Worm (Caenorhabditis elegans) whole organism, late embryonic: ENCODE results near the gene C02F12.5.

ENCODE experiments used
- C08G9.2 ChIP-seq: sonication (generic microtip); optimal IDR thresholded peaks from 2 replicates; lab custom pipeline; 2016; ENCODE audit warnings: mild to moderate bottlenecking, missing genetic modification characterization, moderate library complexity, missing compliant biosample characterization
- C38D4.7 ChIP-seq: fragments of 200-800 bp; sonication (Bioruptor generic); optimal IDR thresholded peaks from 2 replicates; lab custom pipeline; 2018; ENCODE audit warnings: mild to moderate bottlenecking, missing genetic modification characterization, moderate library complexity, missing compliant biosample characterization
- K02D7.2 ChIP-seq: sonication (generic microtip); optimal IDR thresholded peaks from 2 replicates; lab custom pipeline; 2017; ENCODE audit warnings: mild to moderate bottlenecking, missing genetic modification characterization, missing compliant biosample characterization
- K09A11.1 ChIP-seq: sonication (generic microtip); optimal IDR thresholded peaks from 2 replicates; lab custom pipeline; 2017; ENCODE audit warnings: antibody characterized with exemption, mild to moderate bottlenecking, missing genetic modification characterization, missing compliant biosample characterization; ENCODE audit not compliant: insufficient read depth
- T23F11.4 ChIP-seq: fragments of 200-800 bp; sonication (Bioruptor generic); optimal IDR thresholded peaks from 2 replicates; lab custom pipeline; 2018; ENCODE audit warnings: mild to moderate bottlenecking, missing genetic modification characterization, missing compliant biosample characterization
- Y22D7AL.16 ChIP-seq: sonication (generic microtip); optimal IDR thresholded peaks from 2 replicates; lab custom pipeline; 2016; ENCODE audit warnings: missing genetic modification characterization, missing compliant biosample characterization
- ama-1 ChIP-seq: fragments of 150-350 bp; optimal IDR thresholded peaks from 2 replicates; lab custom pipeline; 2014
- ceh-14 ChIP-seq: sonication (generic microtip); optimal IDR thresholded peaks from 2 replicates; lab custom pipeline; 2016; ENCODE audit warnings: missing genotype, missing genetic modification characterization, missing compliant biosample characterization
- ceh-18 ChIP-seq: sonication (generic microtip); optimal IDR thresholded peaks from 2 replicates; lab custom pipeline; 2016; ENCODE audit warnings: missing genetic modification characterization, missing compliant biosample characterization
- ceh-22 ChIP-seq: sonication (generic microtip); optimal IDR thresholded peaks from 2 replicates; lab custom pipeline; 2017; ENCODE audit warnings: missing biosample characterization, missing genetic modification characterization
- ceh-24 ChIP-seq: sonication (generic microtip); optimal IDR thresholded peaks from 2 replicates; lab custom pipeline; 2016; ENCODE audit warnings: mild to moderate bottlenecking, missing genetic modification characterization, missing compliant biosample characterization
- ceh-30 ChIP-seq: fragments of 150-350 bp; optimal IDR thresholded peaks from 2 replicates; lab custom pipeline; 2014; ENCODE audit warnings: missing biosample characterization, missing genetic modification characterization
- ceh-6 ChIP-seq: fragments of 200-800 bp; sonication (Bioruptor generic); optimal IDR thresholded peaks from 2 replicates; lab custom pipeline; 2018; ENCODE audit warnings: mild to moderate bottlenecking, missing genetic modification characterization, missing compliant biosample characterization
- ceh-9 ChIP-seq: sonication (generic microtip); optimal IDR thresholded peaks from 2 replicates; lab custom pipeline; 2016; ENCODE audit warnings: mild to moderate bottlenecking, missing genetic modification characterization, inconsistent platforms, missing compliant biosample characterization
- che-1 ChIP-seq: sonication (generic microtip); optimal IDR thresholded peaks from 2 replicates; lab custom pipeline; 2016; ENCODE audit warnings: mild to moderate bottlenecking, missing genetic modification characterization, missing compliant biosample characterization
- dmd-4 ChIP-seq: sonication (generic microtip); optimal IDR thresholded peaks from 2 replicates; lab custom pipeline; 2016; ENCODE audit warnings: borderline replicate concordance, missing genetic modification characterization, missing compliant biosample characterization
- dve-1 ChIP-seq: sonication (generic microtip); optimal IDR thresholded peaks from 2 replicates; lab custom pipeline; 2017; ENCODE audit warnings: antibody characterized with exemption, mild to moderate bottlenecking, missing genetic modification characterization, missing compliant biosample characterization
- elt-2 ChIP-seq: sonication (generic microtip); optimal IDR thresholded peaks from 2 replicates; lab custom pipeline; 2016; ENCODE audit warnings: missing genetic modification reagents, missing genetic modification characterization, missing compliant biosample characterization
- elt-4 ChIP-seq: sonication (generic microtip); optimal IDR thresholded peaks from 2 replicates; lab custom pipeline; 2016; ENCODE audit warnings: missing genetic modification characterization, missing compliant biosample characterization
- ets-4 ChIP-seq: sonication (generic microtip); optimal IDR thresholded peaks from 2 replicates; lab custom pipeline; 2016; ENCODE audit warnings: missing genetic modification characterization, missing compliant biosample characterization
- eyg-1 ChIP-seq: sonication (generic microtip); optimal IDR thresholded peaks from 2 replicates; lab custom pipeline; 2016; ENCODE audit warnings: missing genotype, missing genetic modification characterization, missing compliant biosample characterization
- fax-1 ChIP-seq: sonication (generic microtip); optimal IDR thresholded peaks from 2 replicates; lab custom pipeline; 2016; ENCODE audit warnings: missing genotype, missing genetic modification characterization, missing compliant biosample characterization
- fkh-10 ChIP-seq: fragments of 150-350 bp; optimal IDR thresholded peaks from 2 replicates; lab custom pipeline; 2014; ENCODE audit warnings: missing biosample characterization, missing genetic modification reagents, missing genetic modification characterization
- fkh-6 ChIP-seq: sonication (generic microtip); optimal IDR thresholded peaks from 2 replicates; lab custom pipeline; 2016; ENCODE audit warnings: missing genetic modification characterization, missing compliant biosample characterization
- hlh-13 ChIP-seq: fragments of 200-800 bp; sonication (Bioruptor generic); optimal IDR thresholded peaks from 2 replicates; lab custom pipeline; 2018; ENCODE audit warnings: mild to moderate bottlenecking, missing genetic modification characterization, missing compliant biosample characterization
- hlh-15 ChIP-seq: sonication (generic microtip); optimal IDR thresholded peaks from 2 replicates; lab custom pipeline; 2016; ENCODE audit warnings: missing genetic modification characterization, missing compliant biosample characterization
- hlh-30 ChIP-seq: sonication (generic microtip); optimal IDR thresholded peaks from 2 replicates; lab custom pipeline; 2017; ENCODE audit warnings: antibody characterized with exemption, missing genetic modification characterization, missing compliant biosample characterization; ENCODE audit not compliant: insufficient read depth
- hlh-6 ChIP-seq: sonication (generic microtip); optimal IDR thresholded peaks from 2 replicates; lab custom pipeline; 2016; ENCODE audit warnings: missing genotype, missing genetic modification characterization, missing compliant biosample characterization
- mec-3 ChIP-seq: sonication (generic microtip); optimal IDR thresholded peaks from 2 replicates; lab custom pipeline; 2016; ENCODE audit warnings: borderline replicate concordance, missing genetic modification characterization, missing compliant biosample characterization
- nfya-1 ChIP-seq: sonication (generic microtip); optimal IDR thresholded peaks from 2 replicates; lab custom pipeline; 2017; ENCODE audit warnings: missing genetic modification characterization, mild to moderate bottlenecking, missing compliant biosample characterization, antibody characterized with exemption, moderate library complexity
- nhr-11 ChIP-seq: fragments of 150-350 bp; optimal IDR thresholded peaks from 2 replicates; lab custom pipeline; 2014; ENCODE audit warnings: missing biosample characterization, missing genetic modification characterization
- pag-3 ChIP-seq: sonication (generic microtip); optimal IDR thresholded peaks from 2 replicates; lab custom pipeline; 2016; ENCODE audit warnings: missing compliant biosample characterization, missing genetic modification characterization, borderline replicate concordance
- pax-1 ChIP-seq: fragments of 150-350 bp; optimal IDR thresholded peaks from 2 replicates; lab custom pipeline; 2014; ENCODE audit warnings: missing biosample characterization, missing genetic modification characterization
- pha-2 ChIP-seq: sonication (generic microtip); optimal IDR thresholded peaks from 2 replicates; lab custom pipeline; 2017; ENCODE audit warnings: mild to moderate bottlenecking, missing genetic modification characterization, missing compliant biosample characterization
- pqm-1 ChIP-seq: sonication (generic microtip); optimal IDR thresholded peaks from 2 replicates; lab custom pipeline; 2016; ENCODE audit warnings: missing genetic modification characterization, missing compliant biosample characterization
- pros-1 ChIP-seq: fragments of 150-350 bp; optimal IDR thresholded peaks from 2 replicates; lab custom pipeline; 2014; ENCODE audit warnings: missing biosample characterization, missing genetic modification reagents, missing genetic modification characterization
- rnt-1 ChIP-seq: sonication (generic microtip); optimal IDR thresholded peaks from 2 replicates; lab custom pipeline; 2016; ENCODE audit warnings: missing genetic modification characterization, missing compliant biosample characterization
- sox-4 ChIP-seq: sonication (generic microtip); optimal IDR thresholded peaks from 2 replicates; lab custom pipeline; 2017; ENCODE audit warnings: mild to moderate bottlenecking, missing genetic modification characterization, inconsistent platforms, missing compliant biosample characterization
- syd-9 ChIP-seq: sonication (generic microtip); optimal IDR thresholded peaks from 2 replicates; lab custom pipeline; 2016; ENCODE audit warnings: mild to moderate bottlenecking, missing genetic modification characterization, moderate library complexity, missing compliant biosample characterization
- ttx-3 ChIP-seq: sonication (generic microtip); optimal IDR thresholded peaks from 2 replicates; lab custom pipeline; 2016; ENCODE audit warnings: missing genetic modification reagents, missing genetic modification characterization, missing compliant biosample characterization
- unc-42 ChIP-seq: sonication (generic microtip); optimal IDR thresholded peaks from 2 replicates; lab custom pipeline; 2016; ENCODE audit warnings: missing genotype, missing genetic modification characterization, missing compliant biosample characterization
- unc-55 ChIP-seq: sonication (generic microtip); optimal IDR thresholded peaks from 2 replicates; lab custom pipeline; 2017; ENCODE audit warnings: missing biosample characterization, missing genetic modification reagents, missing genetic modification characterization
- unc-86 ChIP-seq: sonication (generic microtip); optimal IDR thresholded peaks from 2 replicates; lab custom pipeline; 2016; ENCODE audit warnings: missing genetic modification characterization, missing compliant biosample characterization
- ztf-16 ChIP-seq: sonication (generic microtip); optimal IDR thresholded peaks from 2 replicates; lab custom pipeline; 2017; ENCODE audit warnings: missing genetic modification characterization, missing compliant biosample characterization

The C02F12.5 gene

ce11 chrX:3694172-3694571 lies 22.3 kb upstream of the C02F12.5 start (continued):
- TF ChIP-seq syd-9 (tag; lab: Kevin White, UChicago) (no peak), ceh-22 (tag; lab: Kevin White, UChicago) (peak; percentile 32), elt-2 (tag; lab: Kevin White, UChicago) (peak; percentile 28), nhr-11 (tag; lab: Kevin White, UChicago) (no peak), T23F11.4 (GFP tag; lab: Kevin White, UChicago) (no peak), unc-86 (tag; lab: Kevin White, UChicago) (no peak), ets-4 (tag; lab: Kevin White, UChicago) (no peak), hlh-15 (tag; lab: Kevin White, UChicago) (no peak), dve-1 (tag; lab: Kevin White, UChicago) (no peak), fax-1 (no peak), ceh-6 (GFP tag; lab: Kevin White, UChicago) (no peak), hlh-13 (no peak), ceh-18 (tag; lab: Kevin White, UChicago) (peak; percentile 51), ceh-14 (no peak), C08G9.2 (peak; percentile 33), K02D7.2 (no peak), eyg-1 (tag; lab: Kevin White, UChicago) (no peak), hlh-6 (peak; percentile 2), nfya-1 (peak; percentile 56), hlh-30 (tag; lab: Kevin White, UChicago) (no peak), sox-4 (tag; lab: Kevin White, UChicago) (no peak), ama-1 (no peak), ztf-16 (tag; lab: Kevin White, UChicago) (no peak), fkh-10 (GFP tag; lab: Kevin White, UChicago) (no peak), dmd-4 (tag; lab: Kevin White, UChicago) (peak; percentile 18), ttx-3 (no peak), Y22D7AL.16 (tag; lab: Kevin White, UChicago) (no peak), pag-3 (tag; lab: Kevin White, UChicago) (no peak), pros-1 (tag; lab: Kevin White, UChicago) (no peak), fkh-6 (tag; lab: Kevin White, UChicago) (no peak), C38D4.7 (GFP tag; lab: Kevin White, UChicago) (no peak), unc-42 (tag; lab: Kevin White, UChicago) (peak; percentile 38), pqm-1 (tag; lab: Kevin White, UChicago) (no peak), pha-2 (tag; lab: Kevin White, UChicago) (peak; percentile 9), ceh-30 (tag; lab: Kevin White, UChicago) (no peak), rnt-1 (peak; percentile 39), ceh-24 (tag; lab: Kevin White, UChicago) (no peak), unc-55 (peak; percentile 55), mec-3 (no peak), elt-4 (tag; lab: Kevin White, UChicago) (no peak), K09A11.1 (no peak), che-1 (tag; lab: Kevin White, UChicago) (peak; percentile 30), ceh-9 (tag; lab: Kevin White, UChicago) (no peak)

ce11 chrX:3693138-3693537 lies 21.2 kb upstream of the C02F12.5 start, which contains the start of gene C02F12.8:
C02F12.8 (minus strand) TSS chrX:3693238.
- TF ChIP-seq elt-4 (tag; lab: Kevin White, UChicago) (no peak), ceh-22 (tag; lab: Kevin White, UChicago) (no peak), pax-1 (tag; lab: Kevin White, UChicago) (no peak)
